Worm (Caenorhabditis elegans) whole organism, late embryonic: ENCODE measurements around the gene Y97E10AR.8.

ENCODE experiments used
- K09A11.1 ChIP-seq: sonication (generic microtip); optimal IDR thresholded peaks from 2 replicates; lab custom pipeline; 2017; ENCODE audit warnings: antibody characterized with exemption, mild to moderate bottlenecking, missing genetic modification characterization, missing compliant biosample characterization; ENCODE audit not compliant: insufficient read depth
- che-1 ChIP-seq: sonication (generic microtip); optimal IDR thresholded peaks from 2 replicates; lab custom pipeline; 2016; ENCODE audit warnings: mild to moderate bottlenecking, missing genetic modification characterization, missing compliant biosample characterization
- lim-6 ChIP-seq: sonication (generic microtip); optimal IDR thresholded peaks from 2 replicates; lab custom pipeline; 2016; ENCODE audit warnings: missing genetic modification characterization, missing compliant biosample characterization
- pax-1 ChIP-seq: fragments of 150-350 bp; optimal IDR thresholded peaks from 2 replicates; lab custom pipeline; 2014; ENCODE audit warnings: missing biosample characterization, missing genetic modification characterization
- ztf-16 ChIP-seq: sonication (generic microtip); optimal IDR thresholded peaks from 2 replicates; lab custom pipeline; 2017; ENCODE audit warnings: missing genetic modification characterization, missing compliant biosample characterization

ce11 chrV:8039606-8040005 is 34.5 kb downstream of the Y97E10AR.8 start:
- no peak for TF ChIP-seq K09A11.1 (tag; lab: Kevin White, UChicago)
- no peak for TF ChIP-seq che-1 (tag; lab: Kevin White, UChicago)
- TF ChIP-seq lim-6, result no peak
- TF ChIP-seq ztf-16 (tag; lab: Kevin White, UChicago), result no peak
- no peak for TF ChIP-seq pax-1 (tag; lab: Kevin White, UChicago)
